Fruit fly (Drosophila melanogaster): ENCODE data around the gene CG5556.

The CG5556 gene

dm6 chr2L:1316422-1316821 is 36.2 kb downstream of the CG5556 start (continued):
- TF ChIP-seq tup (GFP tag; optimal IDR thresholded peaks at IDR 0.05): no peak
- TF ChIP-seq aop (GFP tag; IDR thresholded peaks at IDR 0.05): no peak
- no peak for TF ChIP-seq psq (GFP tag; optimal IDR thresholded peaks at IDR 0.05)
- TF ChIP-seq Xbp1 (GFP tag; optimal IDR thresholded peaks at IDR 0.05): peak; percentile 45
- peak; percentile 55 for TF ChIP-seq CG2678 (tag; optimal IDR thresholded peaks at IDR 0.05)
- TF ChIP-seq CHES-1-like (GFP tag; optimal IDR thresholded peaks at IDR 0.05): no peak
- peak; percentile 53 for TF ChIP-seq CG1603 (tag; optimal IDR thresholded peaks at IDR 0.05)
- peak; percentile 55; the same call in 2 of the 3 replicates for TF ChIP-seq Optix (GFP tag; IDR thresholded peaks at IDR 0.05)
- no peak for TF ChIP-seq HLHmδ (GFP tag; optimal IDR thresholded peaks at IDR 0.05)
- TF ChIP-seq ci (GFP tag; IDR thresholded peaks at IDR 0.05): 0 out of 3 replicates have a peak, but pooled peaks have one; percentile 58
- TF ChIP-seq CG34376 (GFP tag; optimal IDR thresholded peaks at IDR 0.05): no peak
- TF ChIP-seq Dek (tag; optimal IDR thresholded peaks at IDR 0.05): no peak
- TF ChIP-seq Asciz (GFP tag; optimal IDR thresholded peaks at IDR 0.05): peak; percentile 38
- TF ChIP-seq dm (GFP tag; optimal IDR thresholded peaks at IDR 0.05): no peak
- no peak for TF ChIP-seq Atf3 (GFP tag; optimal IDR thresholded peaks at IDR 0.05)
- no peak for TF ChIP-seq salm (tag; optimal IDR thresholded peaks at IDR 0.05)
- no peak for TF ChIP-seq pum (GFP tag; optimal IDR thresholded peaks at IDR 0.05)
- no peak for TF ChIP-seq Poxn (GFP tag; IDR thresholded peaks at IDR 0.05)
- TF ChIP-seq CG4328 (GFP tag; optimal IDR thresholded peaks at IDR 0.05): no peak
- TF ChIP-seq tna (GFP tag; IDR thresholded peaks at IDR 0.05; ENCODE audit: partially characterized antibody): no peak
- TF ChIP-seq CG13123 (GFP tag; optimal IDR thresholded peaks at IDR 0.05): no peak
- TF ChIP-seq Ssrp (tag; optimal IDR thresholded peaks at IDR 0.05): no peak
- no peak for TF ChIP-seq CG3726 (GFP tag; IDR thresholded peaks at IDR 0.05)
- no peak for TF ChIP-seq HHEX (GFP tag; optimal IDR thresholded peaks at IDR 0.05)
- no peak for TF ChIP-seq Oaz (GFP tag; IDR thresholded peaks at IDR 0.05)
- TF ChIP-seq al (GFP tag; IDR thresholded peaks at IDR 0.05): no peak
- TF ChIP-seq CG14965 (GFP tag; optimal IDR thresholded peaks at IDR 0.05; ENCODE audit: borderline replicate concordance): no peak
- no peak for TF ChIP-seq Abd-B (GFP tag; optimal IDR thresholded peaks at IDR 0.05)
- TF ChIP-seq Ada2b (GFP tag; IDR thresholded peaks at IDR 0.05): no peak
- TF ChIP-seq CG43689 (GFP tag; IDR thresholded peaks at IDR 0.05): no peak
- TF ChIP-seq Drgx (GFP tag; IDR thresholded peaks at IDR 0.05): no peak
- TF ChIP-seq NC2β (GFP tag; optimal IDR thresholded peaks at IDR 0.05): no peak
- no peak for TF ChIP-seq CG18764 (GFP tag; optimal IDR thresholded peaks at IDR 0.05)
- TF ChIP-seq ranshi (GFP tag; IDR thresholded peaks at IDR 0.05): peak; percentile 54; the same call in 1 of the 2 replicates
- TF ChIP-seq gem (tag; optimal IDR thresholded peaks at IDR 0.05): peak; percentile 54
- no peak for TF ChIP-seq CG4707 (GFP tag; optimal IDR thresholded peaks at IDR 0.05)
- no peak for TF ChIP-seq E2f1 (GFP tag; IDR thresholded peaks at IDR 0.05)
- no peak for TF ChIP-seq Ets97D (GFP tag; optimal IDR thresholded peaks at IDR 0.05)
- no peak for TF ChIP-seq lbe (GFP tag; optimal IDR thresholded peaks at IDR 0.05)
- no peak for TF ChIP-seq crc (GFP tag; optimal IDR thresholded peaks at IDR 0.05)
- TF ChIP-seq CG17612 (GFP tag; IDR thresholded peaks at IDR 0.05): no peak
- peak; percentile 8 for TF ChIP-seq CG30431 (GFP tag; optimal IDR thresholded peaks at IDR 0.05)
- TF ChIP-seq CG8089 (GFP tag; optimal IDR thresholded peaks at IDR 0.05): no peak
- no peak for TF ChIP-seq CG31388 (GFP tag; optimal IDR thresholded peaks at IDR 0.05)
- no peak for TF ChIP-seq CG9817 (tag; optimal IDR thresholded peaks at IDR 0.05)
- TF ChIP-seq sqz (GFP tag; optimal IDR thresholded peaks at IDR 0.05): no peak
- TF ChIP-seq pan (optimal IDR thresholded peaks at IDR 0.05): no peak
- peak in 1 of 2 experiments; percentile 64 for TF ChIP-seq pan (GFP tag; optimal IDR thresholded peaks at IDR 0.05 in 1 of 2, IDR thresholded peaks at IDR 0.05 in 1 of 2)
- peak; percentile 22; the same call in 1 of the 3 replicates for TF ChIP-seq ken (GFP tag; IDR thresholded peaks at IDR 0.05)
- peak; percentile 5 for TF ChIP-seq CG16815 (GFP tag; optimal IDR thresholded peaks at IDR 0.05)
- peak; percentile 45 for TF ChIP-seq Sox102F (GFP tag; optimal IDR thresholded peaks at IDR 0.05)
- no peak for TF ChIP-seq Bdp1 (GFP tag; optimal IDR thresholded peaks at IDR 0.05)

Data from whole organism, embryonic.